Worm (Caenorhabditis elegans) whole organism, early embryonic: ENCODE results near the gene F58E6.5.

Source experiments
- B0310.2 ChIP-seq: sonication (generic microtip); optimal IDR thresholded peaks from 2 replicates; lab custom pipeline; 2016; ENCODE audit warnings: mild to moderate bottlenecking, missing genetic modification characterization, missing compliant biosample characterization
- F13C5.2 ChIP-seq: sonication (generic microtip); optimal IDR thresholded peaks from 2 replicates; lab custom pipeline; 2017; ENCODE audit warnings: mild to moderate bottlenecking, missing genetic modification characterization, inconsistent platforms, missing compliant biosample characterization
- ama-1 ChIP-seq: fragments of 150-350 bp; optimal IDR thresholded peaks from 2 replicates; lab custom pipeline; 2014
- ets-7 ChIP-seq: sonication (generic microtip); optimal IDR thresholded peaks from 2 replicates; lab custom pipeline; 2016; ENCODE audit warnings: missing genotype, missing genetic modification characterization, missing compliant biosample characterization
- flt-1 ChIP-seq: fragments of 200-800 bp; sonication (Bioruptor generic); IDR thresholded peaks from 2 replicates; pipeline ENCODE4 v1.3.6; 2022; ENCODE audit warnings: missing genetic modification characterization, missing compliant biosample characterization
- hnd-1 ChIP-seq: sonication (generic microtip); optimal IDR thresholded peaks from 2 replicates; lab custom pipeline; 2016; ENCODE audit warnings: missing genetic modification characterization, missing compliant biosample characterization
- scrt-1 ChIP-seq: fragments of 200-800 bp; sonication (Bioruptor generic); IDR thresholded peaks from 2 replicates; pipeline ENCODE4 v1.3.6; 2022; ENCODE audit warnings: missing genetic modification characterization, missing compliant biosample characterization
- sea-1 ChIP-seq: fragments of 200-800 bp; sonication (Bioruptor generic); conservative IDR thresholded peaks from 2 replicates; pipeline ENCODE4 v1.3.6; 2022; ENCODE audit warnings: missing genetic modification characterization, missing compliant biosample characterization

DNA sequence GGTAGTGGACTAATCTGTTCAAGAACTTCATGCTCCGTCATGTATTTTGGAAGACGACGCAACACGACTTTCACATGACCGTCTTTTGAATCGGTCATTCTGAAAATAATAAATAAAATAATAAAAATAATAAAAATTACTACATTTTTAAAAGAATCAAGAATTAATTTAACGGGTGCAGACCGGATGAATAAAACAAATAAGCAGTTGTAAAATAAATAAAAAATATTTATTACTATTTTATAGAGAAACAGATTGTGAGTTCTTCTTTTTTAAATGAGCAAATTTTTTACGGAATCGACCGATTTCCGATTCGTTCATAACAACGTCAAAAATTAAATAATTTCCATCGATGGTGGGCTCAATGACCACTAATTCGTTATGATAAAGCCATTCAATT, 23.3 kb upstream of the F58E6.5 start, which contains the start of gene smg-4:
- TF ChIP-seq B0310.2 (tag; lab: Kevin White, UChicago) = no peak
- TF ChIP-seq sea-1 = no peak
- TF ChIP-seq scrt-1 (GFP tag; lab: Robert Waterston, UW) = no peak
- TF ChIP-seq ama-1 (lab: Kevin White, UChicago) = no peak
- TF ChIP-seq ets-7 (tag; lab: Kevin White, UChicago) = no peak
- TF ChIP-seq flt-1 (GFP tag; lab: Robert Waterston, UW) = no peak
- TF ChIP-seq hnd-1 = no peak
- no peak for TF ChIP-seq F13C5.2 (tag; lab: Kevin White, UChicago)
